Worm (Caenorhabditis elegans): ENCODE data around the gene stau-1.

stau-1 gene

ce11 chrX:1018586-1018985 lies 16.5 kb downstream of the stau-1 start (continued):
- no peak for TF ChIP-seq efl-3 (GFP tag; optimal IDR thresholded peaks at IDR 0.05)
- TF ChIP-seq grh-1 (GFP tag; IDR thresholded peaks at IDR 0.05), result no peak
- TF ChIP-seq sox-4 (tag; optimal IDR thresholded peaks at IDR 0.05), result peak; percentile 12
- TF ChIP-seq nhr-71 (tag; optimal IDR thresholded peaks at IDR 0.05), result peak; percentile 63

- TF ChIP-seq snpc-4 (tag; optimal IDR thresholded peaks at IDR 0.05) (no peak), nhr-84 (tag; optimal IDR thresholded peaks at IDR 0.05) (no peak), elt-3 (tag; optimal IDR thresholded peaks at IDR 0.05) (no peak)
Measured at ce11 chrX:1017456-1017855, 17.6 kb downstream of the stau-1 start, which contains the start of the genes F55A4.13 and nlf-1. Gene F55A4.13, minus strand, starts transcription at chrX:1017556. Gene nlf-1, minus strand, starts transcription at chrX:1017567.

ce11 chrX:1014708-1015107 lies 20.4 kb downstream of the stau-1 start:
- no peak for TF ChIP-seq pag-3 (tag; optimal IDR thresholded peaks at IDR 0.05; ENCODE audit: borderline replicate concordance, insufficient read depth)
- TF ChIP-seq fkh-10 (GFP tag; optimal IDR thresholded peaks at IDR 0.05), result peak; percentile 79
- no peak for TF ChIP-seq alr-1 (tag; optimal IDR thresholded peaks at IDR 0.05; ENCODE audit: borderline replicate concordance)
- TF ChIP-seq C16A3.4 (tag; optimal IDR thresholded peaks at IDR 0.05), result no peak
- TF ChIP-seq nhr-85 (tag), result peak; percentile 57
- TF ChIP-seq nhr-71 (tag; optimal IDR thresholded peaks at IDR 0.05), result no peak
- TF ChIP-seq zip-4 (GFP tag; optimal IDR thresholded peaks at IDR 0.05), result no peak
- TF ChIP-seq nhr-19 (GFP tag; conservative IDR thresholded peaks at IDR 0.05), result no peak
- no peak for TF ChIP-seq fkh-8 (tag; optimal IDR thresholded peaks at IDR 0.05)
- TF ChIP-seq lin-14 (GFP tag; optimal IDR thresholded peaks at IDR 0.05), result peak; percentile 58
- TF ChIP-seq elt-2 (tag; optimal IDR thresholded peaks at IDR 0.05), result no peak

- peak; percentile 4 for TF ChIP-seq blmp-1 (tag; optimal IDR thresholded peaks at IDR 0.05)
- TF ChIP-seq elt-3 (tag; optimal IDR thresholded peaks at IDR 0.05), result no peak
- TF ChIP-seq ceh-82 (tag; optimal IDR thresholded peaks at IDR 0.05), result no peak
- no peak for TF ChIP-seq efl-1 (optimal IDR thresholded peaks at IDR 0.05)
- peak in 1 of 2 experiments; percentile 92 for TF ChIP-seq efl-1 (GFP tag; optimal IDR thresholded peaks at IDR 0.05 in 1 of 2)
- TF ChIP-seq dpl-1 (GFP tag; optimal IDR thresholded peaks at IDR 0.05), result no peak
- no peak for TF ChIP-seq nhr-11 (tag; optimal IDR thresholded peaks at IDR 0.05)
- TF ChIP-seq snu-23 (GFP tag; optimal IDR thresholded peaks at IDR 0.05), result peak; percentile 46
- TF ChIP-seq mef-2 (tag; optimal IDR thresholded peaks at IDR 0.05), result no peak
- TF ChIP-seq lin-35 (GFP tag; optimal IDR thresholded peaks at IDR 0.05), result peak in 1 of 2 experiments; percentile 52
- peak; percentile 48 for TF ChIP-seq nhr-19 (GFP tag; conservative IDR thresholded peaks at IDR 0.05)
- no peak for TF ChIP-seq ceh-8 (GFP tag; optimal IDR thresholded peaks at IDR 0.05)
- TF ChIP-seq skn-1 (tag; optimal IDR thresholded peaks at IDR 0.05), result no peak
- no peak for TF ChIP-seq irx-1 (tag; optimal IDR thresholded peaks at IDR 0.05)
- TF ChIP-seq C34B4.2 (tag; optimal IDR thresholded peaks at IDR 0.05), result no peak
- TF ChIP-seq nhr-237 (tag; optimal IDR thresholded peaks at IDR 0.05), result no peak
- peak; percentile 80 for TF ChIP-seq nhr-90 (tag; optimal IDR thresholded peaks at IDR 0.05; ENCODE audit: poor library complexity)
- TF ChIP-seq C04F5.9 (tag; optimal IDR thresholded peaks at IDR 0.05), result peak; percentile 6
- TF ChIP-seq pax-3 (tag; optimal IDR thresholded peaks at IDR 0.05), result peak; percentile 48
- TF ChIP-seq ama-1 (optimal IDR thresholded peaks at IDR 0.05), result peak; percentile 90
- TF ChIP-seq mab-9 (GFP tag; IDR thresholded peaks at IDR 0.05), result no peak
- TF ChIP-seq elt-2 (tag; optimal IDR thresholded peaks at IDR 0.05), result peak; percentile 53
- TF ChIP-seq lir-3 (tag; optimal IDR thresholded peaks at IDR 0.05; ENCODE audit: poor library complexity), result peak; percentile 19
- peak; percentile 28 for TF ChIP-seq nhr-20 (tag; optimal IDR thresholded peaks at IDR 0.05)
- no peak for TF ChIP-seq Y116A8C.19 (tag; optimal IDR thresholded peaks at IDR 0.05; ENCODE audit: borderline replicate concordance)
- peak; percentile 66 for TF ChIP-seq nhr-71 (tag; optimal IDR thresholded peaks at IDR 0.05)
- peak in 1 of 2 experiments; percentile 31 for TF ChIP-seq lsy-2 (tag; optimal IDR thresholded peaks at IDR 0.05)
- no peak for TF ChIP-seq ets-5 (GFP tag; IDR thresholded peaks at IDR 0.05)
- peak; percentile 43 for TF ChIP-seq nhr-47 (tag; optimal IDR thresholded peaks at IDR 0.05)
- peak; percentile 23; the same call in 1 of the 2 replicates for TF ChIP-seq ceh-88 (GFP tag; IDR thresholded peaks at IDR 0.05)
- peak; percentile 30 for TF ChIP-seq C16A3.4 (tag; optimal IDR thresholded peaks at IDR 0.05)
- no peak for TF ChIP-seq nhr-76 (tag; optimal IDR thresholded peaks at IDR 0.05)
- no peak for TF ChIP-seq unc-130 (tag; optimal IDR thresholded peaks at IDR 0.05)
- peak; percentile 84 for TF ChIP-seq nhr-85 (tag)
Measured at ce11 chrX:1012385-1012866, 22.7 kb downstream of the stau-1 start.
